Worm (Caenorhabditis elegans) whole organism, L4 larva: ENCODE results near the gene srx-48.

Experiments used
- aly-2 ChIP-seq: sonication (generic microtip); optimal IDR thresholded peaks from 2 replicates; lab custom pipeline; 2018; ENCODE audit warnings: missing biosample characterization, missing genetic modification characterization
- ama-1 ChIP-seq: fragments of 150-350 bp; optimal IDR thresholded peaks from 2 replicates; lab custom pipeline; 2014; ENCODE audit warnings: inconsistent platforms, mixed read lengths
- dpl-1 ChIP-seq: fragments of 150-350 bp; optimal IDR thresholded peaks from 2 replicates; lab custom pipeline; 2014; ENCODE audit warnings: missing biosample characterization, missing genetic modification reagents, missing genetic modification characterization
- lin-29 ChIP-seq: fragments of 200-800 bp; sonication (Bioruptor generic); IDR thresholded peaks from 2 replicates; pipeline ENCODE4 v1.3.6; 2022; ENCODE audit warnings: missing genetic modification reagents, missing genetic modification characterization, missing compliant biosample characterization
- nhr-11 ChIP-seq: fragments of 150-350 bp; optimal IDR thresholded peaks from 2 replicates; lab custom pipeline; 2014; ENCODE audit warnings: missing biosample characterization, missing genetic modification characterization
- nhr-77 ChIP-seq: fragments of 150-350 bp; optimal IDR thresholded peaks from 2 replicates; lab custom pipeline; 2014; ENCODE audit warnings: missing biosample characterization, missing genetic modification characterization
- spr-1 ChIP-seq: sonication (generic microtip); optimal IDR thresholded peaks from 2 replicates; lab custom pipeline; 2016; ENCODE audit warnings: mild to moderate bottlenecking, missing genetic modification characterization, missing compliant biosample characterization
- zfp-2 ChIP-seq: sonication (generic microtip); optimal IDR thresholded peaks from 2 replicates; lab custom pipeline; 2016; ENCODE audit warnings: mild to moderate bottlenecking, missing genetic modification characterization, missing compliant biosample characterization

ce11 chrV:15259904-15260303 is 43.6 kb downstream of the srx-48 start, which contains the start of gene M01B2.8:
- TF ChIP-seq nhr-11 (tag; lab: Kevin White, UChicago) = no peak
- no peak for TF ChIP-seq ama-1
- TF ChIP-seq zfp-2 (tag; lab: Kevin White, UChicago) = no peak
- TF ChIP-seq spr-1 (tag; lab: Kevin White, UChicago) = no peak
- no peak for TF ChIP-seq lin-29 (GFP tag; lab: Robert Waterston, UW)
- TF ChIP-seq aly-2 (tag; lab: Kevin White, UChicago) = no peak
- TF ChIP-seq dpl-1 (GFP tag; lab: Kevin White, UChicago) = no peak
- TF ChIP-seq nhr-77 (tag; lab: Kevin White, UChicago) = no peak
